Worm (Caenorhabditis elegans) whole organism, mixed stage, embryonic: ENCODE data around the gene M04D8.7.
"Not testable (repeated sequence)": the region's sequence is repeated elsewhere in the genome, so short reads cannot be mapped to it uniquely, and the experiment has no call there.

ENCODE experiments used
- bed-3 ChIP-seq: fragments of 200-800 bp; sonication (Bioruptor generic); optimal IDR thresholded peaks from 3 replicates; lab custom pipeline; 2018; ENCODE audit warnings: mild to moderate bottlenecking, missing genetic modification characterization, moderate library complexity, missing compliant biosample characterization
- lin-32 ChIP-seq: fragments of 200-800 bp; sonication (Bioruptor generic); optimal IDR thresholded peaks from 2 replicates; lab custom pipeline; 2018; ENCODE audit warnings: mild to moderate bottlenecking, missing genetic modification characterization, missing compliant biosample characterization
- lsy-2 ChIP-seq: fragments of 150-350 bp; optimal IDR thresholded peaks from 2 replicates; lab custom pipeline; 2014; ENCODE audit warnings: missing biosample characterization, missing genetic modification characterization
- nhr-237 ChIP-seq: fragments of 150-350 bp; optimal IDR thresholded peaks from 2 replicates; lab custom pipeline; 2014; ENCODE audit warnings: missing biosample characterization, missing genetic modification characterization
- nhr-28 ChIP-seq: fragments of 150-350 bp; optimal IDR thresholded peaks from 2 replicates; lab custom pipeline; 2014; ENCODE audit warnings: missing biosample characterization, missing genetic modification characterization
- nhr-76 ChIP-seq: sonication (generic microtip); optimal IDR thresholded peaks from 2 replicates; lab custom pipeline; 2017; ENCODE audit warnings: missing biosample characterization, missing genetic modification characterization
- unc-62 ChIP-seq: fragments of 150-350 bp; optimal IDR thresholded peaks from 2 replicates; lab custom pipeline; 2014; ENCODE audit warnings: missing biosample characterization, missing genetic modification reagents, missing genetic modification characterization

DNA sequence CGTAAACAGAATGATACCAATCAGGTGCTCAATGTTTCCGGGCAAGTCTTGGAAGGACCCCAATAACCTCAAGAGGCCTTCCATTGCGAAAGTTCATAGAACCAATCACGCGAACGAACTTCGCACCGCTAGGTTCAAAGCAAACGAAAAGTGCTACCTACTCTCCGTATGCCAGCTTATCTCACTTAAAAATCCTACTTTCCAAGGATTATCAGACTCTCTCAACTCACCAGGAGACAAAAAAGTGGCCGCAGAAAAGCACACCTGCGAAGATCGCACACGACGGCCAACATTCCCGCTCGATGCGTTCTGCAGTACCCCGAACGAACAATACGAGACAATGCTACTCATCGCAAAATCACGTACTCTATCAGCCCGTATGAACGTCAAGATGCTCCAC lies 16.1 kb downstream of the M04D8.7 start, which contains the start of gene T16G12.12:
- not testable (repeated sequence) for TF ChIP-seq unc-62 (GFP tag; lab: Kevin White, UChicago); nhr-237 (tag; lab: Kevin White, UChicago); bed-3 (GFP tag; lab: Kevin White, UChicago); nhr-76; lin-32; lsy-2 (tag; lab: Kevin White, UChicago); nhr-28 (tag; lab: Kevin White, UChicago)
